Worm (Caenorhabditis elegans) whole organism, midembryonic: ENCODE measurements around the gene nspc-16.

Experiments used
- T22C8.4 ChIP-seq: fragments of 200-800 bp; sonication (Bioruptor generic); IDR thresholded peaks from 2 replicates; pipeline ENCODE4 v1.3.6; 2022; ENCODE audit warnings: missing genetic modification characterization, missing compliant biosample characterization
- cog-1 ChIP-seq: sonication (generic microtip); optimal IDR thresholded peaks from 2 replicates; lab custom pipeline; 2016; ENCODE audit warnings: missing genetic modification characterization, missing compliant biosample characterization
- flt-1 ChIP-seq: fragments of 200-800 bp; sonication (Bioruptor generic); IDR thresholded peaks from 2 replicates; pipeline ENCODE4 v1.3.6; 2022; ENCODE audit warnings: missing genetic modification characterization, missing compliant biosample characterization
- klf-2 ChIP-seq: fragments of 200-800 bp; sonication (Bioruptor generic); conservative IDR thresholded peaks from 2 replicates; pipeline ENCODE4 v1.3.6; 2022; ENCODE audit warnings: missing genetic modification reagents, missing genetic modification characterization, missing compliant biosample characterization
- med-1 ChIP-seq: sonication (generic microtip); optimal IDR thresholded peaks from 2 replicates; lab custom pipeline; 2017; ENCODE audit warnings: missing genetic modification characterization, mild to moderate bottlenecking, missing compliant biosample characterization, antibody characterized with exemption, missing genetic modification reagents; ENCODE audit not compliant: insufficient read depth
- ref-1 ChIP-seq: fragments of 200-800 bp; sonication (Bioruptor generic); conservative IDR thresholded peaks from 2 replicates; pipeline ENCODE4 v1.3.6; 2022; ENCODE audit warnings: missing genetic modification reagents, missing genetic modification characterization, missing compliant biosample characterization
- tab-1 ChIP-seq: fragments of 200-800 bp; sonication (Bioruptor generic); IDR thresholded peaks from 2 replicates; pipeline ENCODE4 v1.3.6; 2022; ENCODE audit warnings: missing genetic modification characterization, missing compliant biosample characterization
- ztf-23 ChIP-seq: fragments of 200-800 bp; sonication (Bioruptor generic); IDR thresholded peaks from 2 replicates; pipeline ENCODE4 v1.3.6; 2022; ENCODE audit warnings: missing genetic modification reagents, missing genetic modification characterization, missing compliant biosample characterization
- ztf-29 ChIP-seq: fragments of 200-800 bp; sonication (Bioruptor generic); IDR thresholded peaks from 2 replicates; pipeline ENCODE4 v1.3.6; 2022; ENCODE audit warnings: missing genetic modification reagents, missing genetic modification characterization, missing compliant biosample characterization

The nspc-16 gene

ce11 chrX:14496545-14496944 lies 26.8 kb upstream of the nspc-16 start:
- TF ChIP-seq tab-1 (GFP tag; lab: Robert Waterston, UW) (no peak), med-1 (GFP tag; lab: Kevin White, UChicago) (no peak), cog-1 (tag; lab: Kevin White, UChicago) (no peak), T22C8.4 (GFP tag; lab: Robert Waterston, UW) (no peak), flt-1 (GFP tag; lab: Robert Waterston, UW) (no peak), klf-2 (GFP tag; lab: Robert Waterston, UW) (no peak), ref-1 (GFP tag; lab: Robert Waterston, UW) (no peak), ztf-23 (GFP tag; lab: Robert Waterston, UW) (no peak), ztf-29 (no peak)

ce11 chrX:14499830-14500409 lies 23.5 kb upstream of the nspc-16 start:
- TF ChIP-seq T22C8.4 (GFP tag; lab: Robert Waterston, UW) (no peak), cog-1 (tag; lab: Kevin White, UChicago) (no peak), tab-1 (GFP tag; lab: Robert Waterston, UW) (no peak), med-1 (GFP tag; lab: Kevin White, UChicago) (no peak), ztf-29 (no peak), ztf-23 (GFP tag; lab: Robert Waterston, UW) (no peak), flt-1 (GFP tag; lab: Robert Waterston, UW) (no peak), ref-1 (GFP tag; lab: Robert Waterston, UW) (no peak), klf-2 (GFP tag; lab: Robert Waterston, UW) (no peak)

ce11 chrX:14500422-14501058 lies 22.8 kb upstream of the nspc-16 start:
- TF ChIP-seq ztf-29 (no peak), T22C8.4 (GFP tag; lab: Robert Waterston, UW) (no peak), ref-1 (GFP tag; lab: Robert Waterston, UW) (no peak), klf-2 (GFP tag; lab: Robert Waterston, UW) (no peak)

DNA sequence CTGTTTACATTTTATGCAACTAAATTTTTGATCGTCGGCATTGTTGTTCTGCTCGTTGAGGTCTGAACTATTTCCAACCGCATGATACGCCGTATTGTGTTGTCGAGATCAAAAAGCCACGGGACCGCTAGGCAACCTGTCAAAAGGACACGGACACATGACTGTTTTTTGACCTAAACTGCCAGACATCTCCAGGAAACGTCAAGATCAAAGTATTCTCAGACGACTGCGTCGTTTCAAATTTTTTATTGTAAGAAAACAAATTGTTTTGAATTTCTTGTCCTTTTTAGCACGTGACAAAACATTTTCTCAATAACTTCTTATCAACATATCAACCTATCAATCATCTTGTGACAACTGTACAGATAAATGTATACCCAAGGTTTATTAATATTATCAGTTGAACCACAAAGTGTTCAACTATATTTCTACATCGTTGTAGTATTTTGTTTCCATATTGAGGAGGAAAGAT lies 21.2 kb upstream of the nspc-16 start:
- no peak for TF ChIP-seq T22C8.4 (GFP tag; lab: Robert Waterston, UW)
- TF ChIP-seq ref-1 (GFP tag; lab: Robert Waterston, UW): no peak
- no peak for TF ChIP-seq med-1 (GFP tag; lab: Kevin White, UChicago)
- no peak for TF ChIP-seq flt-1 (GFP tag; lab: Robert Waterston, UW)
- no peak for TF ChIP-seq ztf-29
- no peak for TF ChIP-seq tab-1 (GFP tag; lab: Robert Waterston, UW)

- TF ChIP-seq flt-1 (GFP tag; lab: Robert Waterston, UW): no peak
- TF ChIP-seq tab-1 (GFP tag; lab: Robert Waterston, UW): no peak
- TF ChIP-seq ztf-29: no peak
- no peak for TF ChIP-seq cog-1 (tag; lab: Kevin White, UChicago)
- no peak for TF ChIP-seq ztf-23 (GFP tag; lab: Robert Waterston, UW)
- TF ChIP-seq med-1 (GFP tag; lab: Kevin White, UChicago): no peak
Observed at ce11 chrX:14503282-14503681, 20.1 kb upstream of the nspc-16 start.

DNA sequence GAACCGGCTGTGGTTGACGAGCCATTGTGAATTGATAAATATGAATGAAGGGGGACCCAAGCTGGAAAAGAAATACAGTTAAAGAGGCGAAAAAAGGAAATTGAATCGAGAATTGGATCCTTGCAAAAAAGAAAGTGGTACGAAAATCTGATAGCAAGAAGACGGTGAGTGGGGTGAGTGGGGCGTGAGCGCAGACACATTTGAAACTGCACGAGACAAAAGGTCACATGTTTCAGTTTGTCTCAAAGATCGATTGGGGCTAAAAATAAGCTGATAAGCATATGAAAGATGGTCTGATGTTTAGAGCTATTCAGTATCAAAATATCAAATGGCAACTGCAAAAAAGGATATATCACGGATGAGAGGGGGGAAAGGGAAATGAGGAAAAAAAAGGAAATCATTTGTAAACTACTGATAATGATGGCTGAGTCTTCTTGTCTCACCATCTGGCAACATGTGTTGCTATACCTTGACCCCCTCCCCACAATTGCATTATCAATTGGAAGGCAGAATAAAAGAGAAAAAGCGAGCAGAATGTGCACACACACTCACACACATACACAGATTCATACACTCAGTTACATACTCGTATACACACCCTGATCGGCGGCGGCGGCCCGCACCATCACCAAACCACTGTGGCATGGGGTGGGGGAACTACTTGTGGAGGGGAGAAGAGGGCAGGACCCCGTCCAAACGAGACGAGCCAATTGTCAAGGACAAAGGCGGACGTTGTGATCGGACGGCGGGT lies 19.4 kb upstream of the nspc-16 start, which contains the start of gene M163.1:
Gene M163.1 (minus strand): TSS at position 25 of the 751 bp plus-strand sequence.
- TF ChIP-seq tab-1 (GFP tag; lab: Robert Waterston, UW): peak; percentile 67; the same call in 1 of the 2 replicates
- peak; percentile 33 for TF ChIP-seq cog-1 (tag; lab: Kevin White, UChicago)
- 0 out of 2 replicates have a peak, but pooled peaks have one; percentile 17 for TF ChIP-seq ztf-23 (GFP tag; lab: Robert Waterston, UW)
- TF ChIP-seq klf-2 (GFP tag; lab: Robert Waterston, UW): no peak
- TF ChIP-seq ref-1 (GFP tag; lab: Robert Waterston, UW): no peak
- TF ChIP-seq ztf-29: peak; percentile 45; the same call in 1 of the 2 replicates
- no peak for TF ChIP-seq T22C8.4 (GFP tag; lab: Robert Waterston, UW)
- TF ChIP-seq flt-1 (GFP tag; lab: Robert Waterston, UW): peak; percentile 73; the same call in 1 of the 2 replicates

DNA sequence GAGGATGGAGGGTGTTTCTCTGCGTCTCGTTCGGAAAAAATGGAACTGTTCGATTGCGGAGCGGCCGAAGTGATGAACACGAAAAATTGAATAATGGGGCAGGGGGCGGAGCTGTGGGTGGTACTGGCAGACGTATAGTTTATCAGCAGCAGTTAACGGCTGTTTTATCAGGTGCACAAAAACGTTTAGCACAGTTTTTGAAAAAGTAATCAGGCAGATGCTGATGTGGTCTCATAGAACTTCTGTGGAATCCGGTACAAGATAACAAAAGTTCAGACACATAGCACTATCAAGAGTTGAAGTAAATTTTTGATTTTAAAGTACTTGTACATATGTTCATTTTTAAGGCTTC lies 18.8 kb upstream of the nspc-16 start:
- TF ChIP-seq ztf-29 (no peak), klf-2 (GFP tag; lab: Robert Waterston, UW) (no peak), ztf-23 (GFP tag; lab: Robert Waterston, UW) (no peak), med-1 (GFP tag; lab: Kevin White, UChicago) (no peak), cog-1 (tag; lab: Kevin White, UChicago) (no peak), tab-1 (GFP tag; lab: Robert Waterston, UW) (no peak), ref-1 (GFP tag; lab: Robert Waterston, UW) (no peak), T22C8.4 (GFP tag; lab: Robert Waterston, UW) (no peak), flt-1 (GFP tag; lab: Robert Waterston, UW) (no peak)

DNA sequence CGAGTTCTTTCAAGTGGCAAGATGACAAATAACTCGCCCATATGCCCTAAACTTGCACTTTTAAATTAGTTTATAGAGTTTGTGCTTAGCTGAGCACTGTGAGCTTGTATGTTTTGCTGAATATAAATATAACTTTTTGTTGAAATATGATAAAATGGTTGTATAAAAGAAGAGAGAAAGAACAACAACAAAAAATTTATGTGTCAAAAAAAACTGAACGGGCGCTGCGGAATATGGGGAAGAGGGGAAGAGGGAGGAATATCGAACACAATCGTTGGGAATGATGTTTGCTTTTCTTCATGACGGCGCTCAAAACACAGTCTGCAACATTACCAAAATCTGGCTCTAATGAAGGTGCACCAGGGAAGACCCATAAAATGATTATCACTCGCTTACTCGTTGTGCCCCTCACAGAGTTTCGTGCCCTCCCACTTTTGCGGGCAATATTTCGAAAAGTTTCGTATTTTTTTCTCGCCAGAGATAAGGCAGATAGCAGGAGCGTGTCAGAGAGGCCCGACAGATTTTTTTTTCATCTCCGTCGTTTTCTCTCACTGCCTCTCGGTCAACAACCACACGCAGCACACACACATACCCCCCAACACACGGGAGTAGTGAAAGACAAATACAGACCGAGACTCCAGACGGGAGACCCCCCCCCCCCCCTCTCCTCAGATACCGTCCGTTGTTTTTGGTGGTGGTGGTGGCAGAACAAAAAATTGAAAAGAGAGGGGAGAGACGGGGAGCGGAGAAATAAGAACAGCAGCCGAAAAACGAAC lies 17.6 kb upstream of the nspc-16 start:
- TF ChIP-seq tab-1 (GFP tag; lab: Robert Waterston, UW) (no peak), med-1 (GFP tag; lab: Kevin White, UChicago) (no peak), flt-1 (GFP tag; lab: Robert Waterston, UW) (peak; percentile 18; the same call in 1 of the 2 replicates)
